Fruit fly (Drosophila melanogaster): ENCODE measurements around the gene Naa20B.

The Naa20B gene

DNA sequence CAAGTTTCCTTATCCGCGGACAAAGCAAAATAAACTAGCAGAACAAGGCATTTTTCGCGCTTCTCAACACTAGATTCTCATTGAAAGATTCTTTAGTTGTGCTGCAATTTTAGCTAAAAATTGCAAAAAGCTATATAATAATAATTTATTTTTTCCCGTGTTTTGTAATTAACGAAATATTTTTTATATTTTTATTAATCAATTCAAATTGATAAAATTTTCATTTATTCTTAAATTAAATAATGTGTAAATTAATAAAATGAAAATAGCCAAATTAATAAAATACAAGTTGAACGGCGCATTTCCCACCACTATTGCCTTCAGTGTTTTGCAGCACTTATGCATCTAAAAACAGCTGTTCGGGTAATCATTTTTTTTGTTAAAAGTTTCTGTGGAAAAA, 29.2 kb downstream of the Naa20B start, which contains the start of the genes Drep4 and Uvrag (continued):
- TF ChIP-seq Trl (optimal IDR thresholded peaks at IDR 0.05) (no peak), Trl (GFP tag; optimal IDR thresholded peaks at IDR 0.05) (no peak), Poxn (GFP tag; IDR thresholded peaks at IDR 0.05) (peak; percentile 3; the same call in 1 of the 2 replicates), CG5180 (GFP tag; optimal IDR thresholded peaks at IDR 0.05) (no peak), CG1602 (GFP tag; optimal IDR thresholded peaks at IDR 0.05) (peak; percentile 55), chif (GFP tag; optimal IDR thresholded peaks at IDR 0.05) (peak in 1 of 2 experiments; percentile 9), sna (GFP tag; IDR thresholded peaks at IDR 0.05; ENCODE audit: partially characterized antibody) (no peak), Nf-YA (GFP tag; IDR thresholded peaks at IDR 0.05) (no peak), CG2678 (tag; optimal IDR thresholded peaks at IDR 0.05) (no peak), CoRest (tag; optimal IDR thresholded peaks at IDR 0.05) (peak; percentile 88), CG2889 (GFP tag; IDR thresholded peaks at IDR 0.05) (no peak), sens (GFP tag) (peak; percentile 83), HmgZ (tag; optimal IDR thresholded peaks at IDR 0.05) (peak; percentile 50), CG31388 (GFP tag; optimal IDR thresholded peaks at IDR 0.05) (no peak), Xrp1 (GFP tag; IDR thresholded peaks at IDR 0.05) (peak; percentile 77), Sry-β (GFP tag; optimal IDR thresholded peaks at IDR 0.05) (peak; percentile 97), B-H2 (GFP tag; optimal IDR thresholded peaks at IDR 0.05) (peak; percentile 75), Xbp1 (GFP tag; optimal IDR thresholded peaks at IDR 0.05) (peak; percentile 76), insv (GFP tag; optimal IDR thresholded peaks at IDR 0.05) (peak in 1 of 2 experiments; percentile 73), lmd (GFP tag; IDR thresholded peaks at IDR 0.05) (peak; percentile 40; the same call in 1 of the 2 replicates), sqz (GFP tag; optimal IDR thresholded peaks at IDR 0.05) (peak; percentile 90), CG3847 (GFP tag; IDR thresholded peaks at IDR 0.05) (peak; percentile 85), CG18619 (GFP tag; optimal IDR thresholded peaks at IDR 0.05) (peak; percentile 64), D19B (GFP tag; optimal IDR thresholded peaks at IDR 0.05) (peak; percentile 18), Rfx (GFP tag; IDR thresholded peaks at IDR 0.05) (peak; percentile 78), fd96Cb (tag; optimal IDR thresholded peaks at IDR 0.05) (peak; percentile 48), Usf (GFP tag; optimal IDR thresholded peaks at IDR 0.05) (peak; percentile 7), CG7786 (GFP tag; optimal IDR thresholded peaks at IDR 0.05) (no peak), ash1 (GFP tag; optimal IDR thresholded peaks at IDR 0.05) (no peak), E2f1 (GFP tag; IDR thresholded peaks at IDR 0.05) (no peak), rib (GFP tag; IDR thresholded peaks at IDR 0.05) (no peak), CG6854 (GFP tag; optimal IDR thresholded peaks at IDR 0.05) (no peak), tup (GFP tag; optimal IDR thresholded peaks at IDR 0.05) (no peak), CG10267 (tag; optimal IDR thresholded peaks at IDR 0.05) (peak; percentile 97), esg (GFP tag; conservative IDR thresholded peaks at IDR 0.05) (peak; percentile 32; the same call in 1 of the 2 replicates), CG8765 (GFP tag; IDR thresholded peaks at IDR 0.05) (no peak), bab2 (GFP tag; optimal IDR thresholded peaks at IDR 0.05) (peak; percentile 32), CG1233 (GFP tag; optimal IDR thresholded peaks at IDR 0.05) (peak; percentile 39), CG4820 (GFP tag; optimal IDR thresholded peaks at IDR 0.05) (peak; percentile 43), Lim3 (GFP tag; IDR thresholded peaks at IDR 0.05) (no peak), zen (tag; optimal IDR thresholded peaks at IDR 0.05) (peak; percentile 75), CG9932 (GFP tag; IDR thresholded peaks at IDR 0.05) (peak; percentile 86), trh (GFP tag; optimal IDR thresholded peaks at IDR 0.05) (peak; percentile 20), Optix (GFP tag; IDR thresholded peaks at IDR 0.05) (no peak), ab (GFP tag; optimal IDR thresholded peaks at IDR 0.05) (no peak), Dip3 (GFP tag; optimal IDR thresholded peaks at IDR 0.05) (peak; percentile 33), lab (GFP tag; optimal IDR thresholded peaks at IDR 0.05) (peak; percentile 57), CG10209 (GFP tag; optimal IDR thresholded peaks at IDR 0.05) (peak; percentile 77), Blimp-1 (GFP tag; optimal IDR thresholded peaks at IDR 0.05) (peak; percentile 56), crp (GFP tag; optimal IDR thresholded peaks at IDR 0.05) (peak; percentile 68 to 91), bigmax (GFP tag; optimal IDR thresholded peaks at IDR 0.05) (no peak)

All from whole organism, embryonic.